Worm (Caenorhabditis elegans) whole organism, L4 larva: Measurements from ENCODE around the gene C56G2.5.

Experiments
- F37D6.2 ChIP-seq: sonication (generic microtip); optimal IDR thresholded peaks from 2 replicates; lab custom pipeline; 2016; ENCODE audit warnings: mild to moderate bottlenecking, missing genetic modification characterization, missing compliant biosample characterization
- ama-1 ChIP-seq: fragments of 150-350 bp; optimal IDR thresholded peaks from 2 replicates; lab custom pipeline; 2014; ENCODE audit warnings: inconsistent platforms, mixed read lengths
- ceh-82 ChIP-seq: sonication (generic microtip); optimal IDR thresholded peaks from 2 replicates; lab custom pipeline; 2017; ENCODE audit warnings: missing biosample characterization, missing genetic modification characterization
- lir-3 ChIP-seq: sonication (generic microtip); optimal IDR thresholded peaks from 2 replicates; lab custom pipeline; 2016; ENCODE audit warnings: mild to moderate bottlenecking, missing genetic modification characterization, missing compliant biosample characterization
- mdl-1 ChIP-seq, 2 experiments: fragments of 150-350 bp in 1 of 2; sonication (generic microtip) in 1 of 2; optimal IDR thresholded peaks; 2 replicates each; lab custom pipeline; 2014 to 2017; ENCODE audit warnings: missing biosample characterization in 2 of 2, missing genetic modification characterization in 2 of 2
- skn-1 ChIP-seq: fragments of 150-350 bp; optimal IDR thresholded peaks from 2 replicates; lab custom pipeline; 2014; ENCODE audit warnings: missing biosample characterization, missing genetic modification characterization

DNA sequence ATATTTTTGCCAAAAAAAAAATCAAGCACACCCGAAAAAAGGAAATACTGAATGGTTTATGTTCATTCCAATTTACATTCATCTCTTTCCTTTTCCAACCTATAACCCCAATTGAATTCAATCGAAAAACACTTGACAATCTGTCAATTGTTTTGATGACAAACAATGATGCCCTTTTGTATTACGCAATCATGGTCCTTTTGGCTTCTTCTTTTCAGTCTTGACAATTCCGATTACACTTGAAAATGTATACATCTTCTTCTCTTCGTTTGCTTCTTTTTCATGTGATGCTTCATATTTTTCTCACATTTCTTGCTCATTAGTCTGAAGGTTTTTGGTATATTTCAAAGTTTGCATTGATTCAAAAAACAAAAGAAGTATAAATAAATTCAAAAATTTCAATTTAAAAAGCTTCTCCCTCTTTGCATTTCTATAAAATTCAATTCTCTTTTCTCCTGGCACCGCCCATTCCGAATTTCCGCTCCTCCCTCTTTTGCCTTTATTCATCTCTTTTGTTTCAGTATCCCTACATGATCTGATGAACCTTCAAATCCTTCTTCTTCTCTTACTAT, 7.3 kb upstream of the C56G2.5 start, which contains the start of gene C56G2.4:
- TF ChIP-seq mdl-1 (tag; optimal IDR thresholded peaks at IDR 0.05; lab: Kevin White, UChicago) (no peak), lir-3 (no peak), ceh-82 (tag; lab: Kevin White, UChicago) (no peak), ama-1 (lab: Kevin White, UChicago) (no peak), F37D6.2 (tag; lab: Kevin White, UChicago) (no peak), skn-1 (tag; lab: Kevin White, UChicago) (no peak)
